Fruit fly (Drosophila melanogaster) whole organism, embryonic: ENCODE measurements around the gene CG32170.
A peak's percentile ranks its signal among the peaks of the same experiment; 100 is the strongest.

Experiments
- Awh ChIP-seq: fragments of 200-800 bp; sonication (Bioruptor generic); IDR thresholded peaks from 2 replicates; pipeline ENCODE4, ENCODE4 v1.3.6; 2022; ENCODE audit warnings: missing biosample characterization, missing genetic modification characterization
- B-H2 ChIP-seq: fragments of 200-800 bp; sonication (Bioruptor generic); optimal IDR thresholded peaks from 2 replicates; lab custom pipeline; 2018; ENCODE audit warnings: missing biosample characterization, mild to moderate bottlenecking, missing genetic modification characterization
- C15 ChIP-seq: fragments of 200-800 bp; sonication (Bioruptor generic); IDR thresholded peaks from 3 replicates; pipeline ENCODE4 v1.3.6; 2022; ENCODE audit warnings: missing biosample characterization, missing genetic modification characterization
- CG11723 ChIP-seq: fragments of 200-800 bp; sonication (Bioruptor generic); optimal IDR thresholded peaks from 2 replicates; lab custom pipeline; 2017; ENCODE audit warnings: missing biosample characterization, mild to moderate bottlenecking, missing genetic modification characterization
- CG12769 ChIP-seq: fragments of 200-800 bp; sonication (Bioruptor generic); optimal IDR thresholded peaks from 2 replicates; lab custom pipeline; 2019; ENCODE audit warnings: missing biosample characterization, mild to moderate bottlenecking, missing genetic modification characterization, moderate library complexity
- CG13894 ChIP-seq: fragments of 200-800 bp; sonication (Bioruptor generic); optimal IDR thresholded peaks from 3 replicates; lab custom pipeline; 2018; ENCODE audit warnings: missing biosample characterization, mild to moderate bottlenecking, missing genetic modification characterization, moderate library complexity
- CG14667 ChIP-seq: fragments of 200-800 bp; sonication (Bioruptor generic); IDR thresholded peaks from 2 replicates; pipeline ENCODE4 v1.3.6; 2022; ENCODE audit warnings: missing biosample characterization, missing genetic modification characterization
- CG15269 ChIP-seq: fragments of 200-800 bp; sonication (Bioruptor generic); optimal IDR thresholded peaks from 2 replicates; lab custom pipeline; 2018; ENCODE audit warnings: missing biosample characterization, mild to moderate bottlenecking, missing genetic modification characterization, moderate library complexity
- CG1647 ChIP-seq: fragments of 200-800 bp; sonication (Bioruptor generic); optimal IDR thresholded peaks from 3 replicates; lab custom pipeline; 2016; ENCODE audit warnings: missing biosample characterization, missing genetic modification characterization
- CG18764 ChIP-seq: fragments of 200-800 bp; sonication (Bioruptor generic); optimal IDR thresholded peaks from 3 replicates; lab custom pipeline; 2016; ENCODE audit warnings: missing biosample characterization, missing genetic modification characterization
- CG2202 ChIP-seq: fragments of 200-800 bp; sonication (Bioruptor generic); optimal IDR thresholded peaks from 2 replicates; lab custom pipeline; 2018; ENCODE audit warnings: missing biosample characterization, mild to moderate bottlenecking, missing genetic modification characterization
- CG32772 ChIP-seq: fragments of 200-800 bp; sonication (Bioruptor generic); IDR thresholded peaks from 2 replicates; pipeline ENCODE4 v1.3.6; 2022; ENCODE audit warnings: missing biosample characterization, missing genetic modification characterization
- CG4730 ChIP-seq: fragments of 200-800 bp; sonication (Bioruptor generic); IDR thresholded peaks from 2 replicates; pipeline ENCODE4 v1.3.6; 2022; ENCODE audit warnings: missing biosample characterization, missing genetic modification characterization
- CG6254 ChIP-seq: fragments of 200-800 bp; sonication (Bioruptor generic); optimal IDR thresholded peaks from 3 replicates; lab custom pipeline; 2017; ENCODE audit warnings: mild to moderate bottlenecking, missing biosample characterization, missing genetic modification reagents, missing genetic modification characterization
- CG6683 ChIP-seq: fragments of 200-800 bp; sonication (Bioruptor generic); optimal IDR thresholded peaks from 2 replicates; lab custom pipeline; 2017; ENCODE audit warnings: missing biosample characterization, mild to moderate bottlenecking, missing genetic modification characterization, missing genetic modification reagents
- CG6689 ChIP-seq: fragments of 200-800 bp; sonication (Bioruptor generic); IDR thresholded peaks from 2 replicates; pipeline ENCODE4 v1.3.6; 2022; ENCODE audit warnings: missing biosample characterization, missing genetic modification characterization
- CG8281 ChIP-seq: fragments of 200-800 bp; sonication (Bioruptor generic); optimal IDR thresholded peaks from 2 replicates; lab custom pipeline; 2018; ENCODE audit warnings: missing biosample characterization, mild to moderate bottlenecking, missing genetic modification characterization, moderate library complexity
- CG9817 ChIP-seq: fragments of 200-800 bp; sonication (Bioruptor generic); optimal IDR thresholded peaks from 2 replicates; lab custom pipeline; 2018; ENCODE audit warnings: missing biosample characterization, mild to moderate bottlenecking, missing genetic modification characterization, moderate library complexity
- CTCF ChIP-seq: fragments of 200-800 bp; sonication (Bioruptor generic); optimal IDR thresholded peaks from 2 replicates; lab custom pipeline; 2017; ENCODE audit warnings: missing biosample characterization, mild to moderate bottlenecking, missing genetic modification characterization, moderate library complexity
- Dad ChIP-seq: fragments of 200-800 bp; sonication (Bioruptor generic); optimal IDR thresholded peaks from 3 replicates; lab custom pipeline; 2016; ENCODE audit warnings: missing biosample characterization, missing genetic modification characterization
- Deaf1 ChIP-seq: fragments of 200-800 bp; optimal IDR thresholded peaks from 3 replicates; lab custom pipeline; 2019; ENCODE audit warnings: missing biosample characterization, mild to moderate bottlenecking, missing genetic modification characterization, moderate library complexity
- Dfd ChIP-seq, 2 experiments: fragments of >200 bp; optimal IDR thresholded peaks; 2 replicates each; lab custom pipeline; 2017; ENCODE audit warnings: missing biosample characterization in 2 of 2, missing genetic modification characterization in 2 of 2
- Dip2 ChIP-seq: fragments of 200-800 bp; sonication (Bioruptor generic); IDR thresholded peaks from 2 replicates; pipeline ENCODE4 v1.3.6; 2022; ENCODE audit warnings: missing biosample characterization, missing genetic modification characterization
- Ets97D ChIP-seq: fragments of 200-800 bp; sonication (Bioruptor generic); optimal IDR thresholded peaks from 3 replicates; lab custom pipeline; 2016; ENCODE audit warnings: missing biosample characterization, missing genetic modification characterization
- Fer3 ChIP-seq: fragments of 200-800 bp; sonication (Bioruptor generic); optimal IDR thresholded peaks from 2 replicates; lab custom pipeline; 2018; ENCODE audit warnings: missing biosample characterization, mild to moderate bottlenecking, missing genetic modification characterization, moderate library complexity
- Kr ChIP-seq: fragments of 200-800 bp; sonication (Bioruptor generic); optimal IDR thresholded peaks from 2 replicates; lab custom pipeline; 2017; ENCODE audit warnings: missing biosample characterization, mild to moderate bottlenecking, missing genetic modification characterization
- MBD-R2 ChIP-seq: fragments of 200-800 bp; sonication (Bioruptor generic); IDR thresholded peaks from 2 replicates; pipeline ENCODE4 v1.3.6; 2022; ENCODE audit warnings: missing biosample characterization, missing genetic modification characterization
- Meics ChIP-seq: fragments of 200-800 bp; sonication (Bioruptor generic); optimal IDR thresholded peaks from 2 replicates; lab custom pipeline; 2017; ENCODE audit warnings: missing biosample characterization, mild to moderate bottlenecking, missing genetic modification characterization
- Myb ChIP-seq: fragments of 200-800 bp; sonication (Bioruptor generic); optimal IDR thresholded peaks from 2 replicates; lab custom pipeline; 2016; ENCODE audit warnings: missing biosample characterization, missing genetic modification characterization
- NK7.1 ChIP-seq: fragments of 200-800 bp; sonication (Bioruptor generic); optimal IDR thresholded peaks from 3 replicates; lab custom pipeline; 2016; ENCODE audit warnings: missing biosample characterization, missing genetic modification characterization
- Tbp ChIP-seq: fragments of >200 bp; optimal IDR thresholded peaks from 2 replicates; lab custom pipeline; 2018; ENCODE audit warnings: missing biosample characterization, missing genetic modification characterization
- ab ChIP-seq: fragments of 200-800 bp; sonication (Bioruptor generic); optimal IDR thresholded peaks from 2 replicates; lab custom pipeline; 2016; ENCODE audit warnings: missing biosample characterization, missing genetic modification characterization
- dysf ChIP-seq: fragments of 200-800 bp; sonication (Bioruptor generic); IDR thresholded peaks from 3 replicates; pipeline ENCODE4 v1.3.6; 2022; ENCODE audit warnings: missing biosample characterization, missing genetic modification characterization
- eve ChIP-seq, 2 experiments: fragments of >200 bp; optimal IDR thresholded peaks; 2 replicates each; lab custom pipeline; 2017; ENCODE audit warnings: missing biosample characterization in 2 of 2, missing genetic modification characterization in 2 of 2
- exex ChIP-seq: fragments of 200-800 bp; sonication (Bioruptor generic); optimal IDR thresholded peaks from 4 replicates; lab custom pipeline; 2018; ENCODE audit warnings: missing biosample characterization, mild to moderate bottlenecking, missing genetic modification characterization, moderate library complexity
- grn ChIP-seq: fragments of 200-800 bp; sonication (Bioruptor generic); optimal IDR thresholded peaks from 3 replicates; lab custom pipeline; 2017; ENCODE audit warnings: missing biosample characterization, missing genetic modification characterization
- ham ChIP-seq: fragments of 200-800 bp; sonication (Bioruptor generic); IDR thresholded peaks from 2 replicates; pipeline ENCODE4 v1.3.6; 2022; ENCODE audit warnings: missing biosample characterization, missing genetic modification characterization
- her ChIP-seq: fragments of 200-800 bp; sonication (Bioruptor generic); optimal IDR thresholded peaks from 2 replicates; lab custom pipeline; 2016; ENCODE audit warnings: missing biosample characterization, missing genetic modification characterization
- hkb ChIP-seq, 2 experiments: fragments of 200-800 bp in 1 of 2; fragments of >200 bp in 1 of 2; sonication (Bioruptor generic) in 1 of 2; IDR thresholded peaks in 1 of 2; optimal IDR thresholded peaks in 1 of 2; 2 replicates each; pipeline versions ENCODE4 v1.3.6 to Lab custom; 2017 to 2022; ENCODE audit warnings: missing biosample characterization in 1 of 2, missing genetic modification characterization in 1 of 2
- lbe ChIP-seq: fragments of 200-800 bp; sonication (Bioruptor generic); optimal IDR thresholded peaks from 2 replicates; lab custom pipeline; 2016; ENCODE audit warnings: missing biosample characterization, mild to moderate bottlenecking, missing genetic modification characterization
- luna ChIP-seq: fragments of 200-800 bp; sonication (Bioruptor generic); optimal IDR thresholded peaks from 2 replicates; lab custom pipeline; 2016; ENCODE audit warnings: missing biosample characterization, missing genetic modification characterization
- oc ChIP-seq: fragments of 200-800 bp; sonication (Bioruptor generic); optimal IDR thresholded peaks from 2 replicates; lab custom pipeline; 2018; ENCODE audit warnings: missing biosample characterization, mild to moderate bottlenecking, missing genetic modification characterization, moderate library complexity
- pan ChIP-seq, 4 experiments: fragments of >200 bp in 3 of 4; fragments of 200-800 bp in 1 of 4; sonication (Bioruptor generic) in 1 of 4; optimal IDR thresholded peaks in 3 of 4; IDR thresholded peaks in 1 of 4; 2 replicates each; pipeline versions ENCODE4 v1.3.6 to Lab custom; 2017 to 2022; ENCODE audit warnings: missing biosample characterization in 2 of 4, missing genetic modification characterization in 2 of 4, mixed read lengths in 1 of 4
- pita ChIP-seq: fragments of 200-800 bp; sonication (Bioruptor generic); optimal IDR thresholded peaks from 2 replicates; lab custom pipeline; 2017; ENCODE audit warnings: missing biosample characterization, mild to moderate bottlenecking, missing genetic modification characterization
- ro ChIP-seq: fragments of 200-800 bp; sonication (Bioruptor generic); IDR thresholded peaks from 2 replicates; pipeline ENCODE4 v1.3.6; 2022; ENCODE audit warnings: missing biosample characterization, missing genetic modification characterization
- row ChIP-seq: fragments of 200-800 bp; sonication (Bioruptor generic); IDR thresholded peaks from 3 replicates; pipeline ENCODE4 v1.3.6; 2022; ENCODE audit warnings: missing biosample characterization, missing genetic modification characterization
- sim ChIP-seq: fragments of 200-800 bp; sonication (Bioruptor generic); IDR thresholded peaks from 2 replicates; pipeline ENCODE4 v1.3.6; 2022; ENCODE audit warnings: missing biosample characterization, missing genetic modification characterization
- tio ChIP-seq: fragments of 200-800 bp; sonication (Bioruptor generic); optimal IDR thresholded peaks from 2 replicates; lab custom pipeline; 2017; ENCODE audit warnings: missing biosample characterization, missing genetic modification characterization, inconsistent platforms
- trem ChIP-seq: fragments of 200-800 bp; optimal IDR thresholded peaks from 3 replicates; lab custom pipeline; 2019; ENCODE audit warnings: missing biosample characterization, mild to moderate bottlenecking, missing genetic modification characterization, moderate library complexity
- zen2 ChIP-seq: fragments of 200-800 bp; sonication (Bioruptor generic); IDR thresholded peaks from 3 replicates; pipeline ENCODE4 v1.3.6; 2022; ENCODE audit warnings: missing biosample characterization, missing genetic modification characterization; ENCODE audit not compliant: partially characterized antibody

Gene CG32170

DNA sequence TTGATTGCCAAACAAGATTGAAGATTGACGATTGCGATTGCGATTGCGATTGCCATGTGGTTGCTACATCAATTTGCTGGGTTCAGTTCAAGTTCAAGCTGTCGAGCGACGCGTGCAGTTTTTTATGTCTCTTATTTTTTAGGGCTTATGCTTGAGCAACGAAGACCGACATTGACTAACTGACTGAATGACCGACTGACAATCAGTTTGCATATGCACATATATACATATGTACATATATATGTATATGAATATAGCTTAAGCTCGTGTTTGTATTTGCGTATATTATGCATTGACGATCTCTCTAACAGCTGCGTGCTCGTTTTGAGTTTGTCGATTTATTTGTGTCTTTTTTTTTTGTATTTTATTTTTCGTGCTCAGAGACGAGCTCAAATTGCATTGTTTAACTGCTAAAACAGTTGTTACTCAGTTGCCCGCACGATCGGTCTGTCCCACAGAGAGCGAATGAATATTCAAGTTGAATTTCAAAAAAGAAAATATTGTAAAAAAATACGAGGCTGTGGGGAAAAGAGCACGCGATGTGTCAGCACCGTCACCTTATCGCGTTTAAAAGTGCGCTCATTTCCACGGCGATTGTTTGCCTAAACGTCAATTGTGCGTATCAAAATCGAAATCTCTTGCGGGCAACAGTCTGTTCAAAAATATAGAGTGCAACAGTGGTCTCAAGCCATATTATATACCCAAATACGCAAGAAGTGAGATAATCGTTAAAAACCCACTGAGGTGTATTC lies 9.2 kb downstream of the CG32170 start (continued):
- TF ChIP-seq CTCF = no peak
- no peak for TF ChIP-seq hkb (optimal IDR thresholded peaks at IDR 0.05; lab: Kevin White, UChicago)
- no peak for TF ChIP-seq hkb (GFP tag; IDR thresholded peaks at IDR 0.05; lab: Robert Waterston, UW)
- TF ChIP-seq ro (GFP tag; lab: Robert Waterston, UW) = no peak
- no peak for TF ChIP-seq CG9817
- TF ChIP-seq CG12769 (tag; lab: Kevin White, UChicago) = no peak
- TF ChIP-seq CG14667 (GFP tag; lab: Robert Waterston, UW) = no peak
- TF ChIP-seq Ets97D (GFP tag; lab: Kevin White, UChicago) = no peak
- TF ChIP-seq CG6689 (GFP tag; lab: Robert Waterston, UW) = peak; percentile 41; the same call in 1 of the 2 replicates
- TF ChIP-seq CG1647 (GFP tag; lab: Kevin White, UChicago) = no peak
- TF ChIP-seq her (GFP tag; lab: Kevin White, UChicago) = no peak
- no peak for TF ChIP-seq dysf
- no peak for TF ChIP-seq MBD-R2 (GFP tag; lab: Robert Waterston, UW)
- no peak for TF ChIP-seq Dad (GFP tag; lab: Kevin White, UChicago)
- no peak for TF ChIP-seq ham
- TF ChIP-seq CG18764 (GFP tag; lab: Kevin White, UChicago) = no peak
- TF ChIP-seq oc (tag; lab: Kevin White, UChicago) = no peak
- no peak for TF ChIP-seq Dfd (GFP tag; optimal IDR thresholded peaks at IDR 0.05; lab: Kevin White, UChicago)
- TF ChIP-seq CG4730 (GFP tag; lab: Robert Waterston, UW) = no peak
- TF ChIP-seq CG8281 (tag; lab: Kevin White, UChicago) = peak; percentile 98
- TF ChIP-seq CG32772 (GFP tag; lab: Robert Waterston, UW) = no peak
- no peak for TF ChIP-seq CG2202 (tag; lab: Kevin White, UChicago)
- TF ChIP-seq NK7.1 (GFP tag; lab: Kevin White, UChicago) = no peak
- no peak for TF ChIP-seq lbe
- no peak for TF ChIP-seq Fer3 (tag; lab: Kevin White, UChicago)
- TF ChIP-seq Dip2 (GFP tag; lab: Robert Waterston, UW) = no peak
- TF ChIP-seq Tbp (GFP tag; lab: Kevin White, UChicago) = no peak
- TF ChIP-seq sim (GFP tag; lab: Robert Waterston, UW) = no peak
- peak; percentile 58 for TF ChIP-seq grn (GFP tag; lab: Kevin White, UChicago)
- no peak for TF ChIP-seq tio (GFP tag; lab: Kevin White, UChicago)
- TF ChIP-seq trem (tag; lab: Kevin White, UChicago) = no peak
- TF ChIP-seq CG13894 = no peak
- 0 out of 3 replicates have a peak, but pooled peaks have one; percentile 10 for TF ChIP-seq row (GFP tag; lab: Robert Waterston, UW)
- TF ChIP-seq Myb (GFP tag; lab: Kevin White, UChicago) = no peak
- no peak for TF ChIP-seq CG6683 (GFP tag; lab: Kevin White, UChicago)
- TF ChIP-seq Awh = no peak
- no peak for TF ChIP-seq CG11723
- no peak for TF ChIP-seq ab (GFP tag; lab: Kevin White, UChicago)
- TF ChIP-seq luna (GFP tag; lab: Kevin White, UChicago) = no peak
- peak; percentile 10 for TF ChIP-seq Deaf1
- no peak for TF ChIP-seq pan (optimal IDR thresholded peaks at IDR 0.05; lab: Kevin White, UChicago)
- TF ChIP-seq pan (GFP tag; optimal IDR thresholded peaks at IDR 0.05 in 1 of 2, IDR thresholded peaks at IDR 0.05 in 1 of 2) = no peak
- no peak for TF ChIP-seq C15
- TF ChIP-seq B-H2 (GFP tag; lab: Kevin White, UChicago) = no peak
- no peak for TF ChIP-seq pita
- TF ChIP-seq Kr (GFP tag; lab: Kevin White, UChicago) = no peak
- TF ChIP-seq Meics = no peak
- TF ChIP-seq exex (tag; lab: Kevin White, UChicago) = no peak
- TF ChIP-seq eve (GFP tag; optimal IDR thresholded peaks at IDR 0.05; lab: Kevin White, UChicago) = peak in 1 of 2 experiments; percentile 42
- no peak for TF ChIP-seq CG6254 (GFP tag; lab: Kevin White, UChicago)
- TF ChIP-seq zen2 (GFP tag; lab: Robert Waterston, UW) = no peak
- no peak for TF ChIP-seq CG15269
